Worm (Caenorhabditis elegans): ENCODE results near the gene vab-15.
A peak's percentile ranks its signal among the peaks of the same experiment; 100 is the strongest.

ce11 chrX:9883837-9884324 lies 36.8 kb downstream of the vab-15 start, which contains the start of gene mrp-4:
- no peak for TF ChIP-seq hif-1 (tag; optimal IDR thresholded peaks at IDR 0.05)
- no peak for TF ChIP-seq nhr-77 (tag; optimal IDR thresholded peaks at IDR 0.05)
- TF ChIP-seq ama-1 (optimal IDR thresholded peaks at IDR 0.05) = no peak
- peak in 1 of 2 experiments; percentile 33 for TF ChIP-seq unc-62 (GFP tag; optimal IDR thresholded peaks at IDR 0.05 in 1 of 2)
- TF ChIP-seq unc-62 (tag; optimal IDR thresholded peaks at IDR 0.05) = no peak
- TF ChIP-seq jun-1 (tag; optimal IDR thresholded peaks at IDR 0.05) = no peak
- no peak for TF ChIP-seq nhr-102 (tag; optimal IDR thresholded peaks at IDR 0.05)
- TF ChIP-seq mep-1 (tag; optimal IDR thresholded peaks at IDR 0.05) = no peak
